Fruit fly (Drosophila melanogaster) whole organism, embryonic: ENCODE results near the gene CG8301.
A peak's percentile ranks its signal among the peaks of the same experiment; 100 is the strongest.

Experiments used
- Atf3 ChIP-seq: fragments of 200-800 bp; sonication (Bioruptor generic); optimal IDR thresholded peaks from 3 replicates; lab custom pipeline; 2016; ENCODE audit warnings: missing biosample characterization, missing genetic modification characterization
- Bteb2 ChIP-seq: fragments of 200-800 bp; sonication (Bioruptor generic); optimal IDR thresholded peaks from 2 replicates; lab custom pipeline; 2016; ENCODE audit warnings: missing biosample characterization, missing genetic modification characterization
- CG10147 ChIP-seq: fragments of 200-800 bp; sonication (Bioruptor generic); optimal IDR thresholded peaks from 2 replicates; lab custom pipeline; 2019; ENCODE audit warnings: missing biosample characterization, mild to moderate bottlenecking, missing genetic modification characterization, moderate library complexity
- CG10543 ChIP-seq: fragments of 200-800 bp; sonication (Bioruptor generic); optimal IDR thresholded peaks from 3 replicates; lab custom pipeline; 2017; ENCODE audit warnings: missing biosample characterization, mild to moderate bottlenecking, missing genetic modification characterization, moderate library complexity
- CG11398 ChIP-seq: fragments of 200-800 bp; sonication (Bioruptor generic); optimal IDR thresholded peaks from 2 replicates; lab custom pipeline; 2016; ENCODE audit warnings: missing biosample characterization, missing genetic modification characterization
- CG13287 ChIP-seq: fragments of 200-800 bp; sonication (Bioruptor generic); IDR thresholded peaks from 2 replicates; pipeline ENCODE4 v1.3.6; 2022; ENCODE audit warnings: missing biosample characterization, missing genetic modification characterization; ENCODE audit not compliant: partially characterized antibody
- CG13775 ChIP-seq: fragments of 200-800 bp; sonication (Bioruptor generic); optimal IDR thresholded peaks from 3 replicates; lab custom pipeline; 2017; ENCODE audit warnings: missing biosample characterization, mild to moderate bottlenecking, missing genetic modification characterization
- CG14710 ChIP-seq: fragments of 200-800 bp; sonication (Bioruptor generic); optimal IDR thresholded peaks from 3 replicates; lab custom pipeline; 2019; ENCODE audit warnings: missing biosample characterization, mild to moderate bottlenecking, missing genetic modification characterization, moderate library complexity
- CG1647 ChIP-seq: fragments of 200-800 bp; sonication (Bioruptor generic); optimal IDR thresholded peaks from 3 replicates; lab custom pipeline; 2016; ENCODE audit warnings: missing biosample characterization, missing genetic modification characterization
- CG16779 ChIP-seq: fragments of 200-800 bp; sonication (Bioruptor generic); IDR thresholded peaks from 2 replicates; pipeline ENCODE4 v1.3.6; 2022; ENCODE audit warnings: missing biosample characterization, missing genetic modification characterization
- CG16813 ChIP-seq: fragments of 200-800 bp; sonication (Bioruptor generic); IDR thresholded peaks from 3 replicates; pipeline ENCODE4 v1.3.6; 2022; ENCODE audit warnings: missing biosample characterization, missing genetic modification characterization; ENCODE audit not compliant: partially characterized antibody
- CG17186 ChIP-seq: fragments of 200-800 bp; sonication (Bioruptor generic); optimal IDR thresholded peaks from 3 replicates; lab custom pipeline; 2017; ENCODE audit warnings: missing biosample characterization, missing genetic modification reagents, missing genetic modification characterization
- CG17612 ChIP-seq: fragments of 200-800 bp; sonication (Bioruptor generic); IDR thresholded peaks from 2 replicates; pipeline ENCODE4 v1.3.6; 2022; ENCODE audit warnings: missing biosample characterization, missing genetic modification characterization
- CG17802 ChIP-seq: fragments of 200-800 bp; sonication (Bioruptor generic); optimal IDR thresholded peaks from 2 replicates; lab custom pipeline; 2018; ENCODE audit warnings: missing biosample characterization, mild to moderate bottlenecking, missing genetic modification characterization, moderate library complexity
- CG1832 ChIP-seq: fragments of 200-800 bp; sonication (Bioruptor generic); optimal IDR thresholded peaks from 2 replicates; lab custom pipeline; 2017; ENCODE audit warnings: missing biosample characterization, mild to moderate bottlenecking, missing genetic modification characterization, inconsistent platforms
- CG32767 ChIP-seq: fragments of 200-800 bp; sonication (Bioruptor generic); IDR thresholded peaks from 2 replicates; pipeline ENCODE4 v1.3.6; 2022; ENCODE audit warnings: missing biosample characterization, missing genetic modification characterization
- CG3281 ChIP-seq: fragments of 200-800 bp; sonication (Bioruptor generic); optimal IDR thresholded peaks from 3 replicates; lab custom pipeline; 2017; ENCODE audit warnings: missing biosample characterization, mild to moderate bottlenecking, missing genetic modification characterization
- CG3838 ChIP-seq: fragments of 200-800 bp; sonication (Bioruptor generic); optimal IDR thresholded peaks from 3 replicates; lab custom pipeline; 2016; ENCODE audit warnings: missing biosample characterization, missing genetic modification characterization
- CG4424 ChIP-seq: fragments of 200-800 bp; sonication (Bioruptor generic); optimal IDR thresholded peaks from 3 replicates; lab custom pipeline; 2016; ENCODE audit warnings: missing biosample characterization, missing genetic modification characterization
- CG6175 ChIP-seq: fragments of 200-800 bp; sonication (Bioruptor generic); IDR thresholded peaks from 3 replicates; pipeline ENCODE4 v1.3.6; 2022; ENCODE audit warnings: missing biosample characterization, missing genetic modification characterization
- Chrac-16 ChIP-seq: fragments of 200-800 bp; sonication (Bioruptor generic); optimal IDR thresholded peaks from 3 replicates; lab custom pipeline; 2016; ENCODE audit warnings: missing biosample characterization, missing genetic modification characterization
- E2f1 ChIP-seq: fragments of 200-800 bp; sonication (Bioruptor generic); IDR thresholded peaks from 2 replicates; pipeline ENCODE4 v1.3.6; 2022; ENCODE audit warnings: missing biosample characterization, missing genetic modification characterization
- Fer3 ChIP-seq: fragments of 200-800 bp; sonication (Bioruptor generic); optimal IDR thresholded peaks from 2 replicates; lab custom pipeline; 2018; ENCODE audit warnings: missing biosample characterization, mild to moderate bottlenecking, missing genetic modification characterization, moderate library complexity
- H2.0 ChIP-seq: fragments of 200-800 bp; sonication (Bioruptor generic); IDR thresholded peaks from 2 replicates; pipeline ENCODE4 v1.3.6; 2022; ENCODE audit warnings: missing biosample characterization, missing genetic modification characterization
- HmgZ ChIP-seq: fragments of 200-800 bp; sonication (Bioruptor generic); optimal IDR thresholded peaks from 2 replicates; lab custom pipeline; 2018; ENCODE audit warnings: missing biosample characterization, mild to moderate bottlenecking, missing genetic modification characterization
- Lim3 ChIP-seq: fragments of 200-800 bp; sonication (Bioruptor generic); IDR thresholded peaks from 2 replicates; pipeline ENCODE4 v1.3.6; 2022; ENCODE audit warnings: missing biosample characterization, missing genetic modification characterization
- Neu2 ChIP-seq: fragments of 200-800 bp; sonication (Bioruptor generic); optimal IDR thresholded peaks from 3 replicates; lab custom pipeline; 2016; ENCODE audit warnings: missing biosample characterization, missing genetic modification characterization, borderline replicate concordance
- Pdp1 ChIP-seq, 2 experiments: fragments of 200-800 bp; sonication (Bioruptor generic); optimal IDR thresholded peaks; 3 replicates each; lab custom pipeline; 2016; ENCODE audit warnings: missing biosample characterization in 2 of 2, missing genetic modification characterization in 2 of 2, mild to moderate bottlenecking in 1 of 2, moderate library complexity in 1 of 2
- Rfx ChIP-seq: fragments of 200-800 bp; sonication (Bioruptor generic); IDR thresholded peaks from 2 replicates; pipeline ENCODE4 v1.3.6; 2022; ENCODE audit warnings: missing biosample characterization, missing genetic modification characterization
- Side ChIP-seq: fragments of 200-800 bp; sonication (Bioruptor generic); optimal IDR thresholded peaks from 2 replicates; lab custom pipeline; 2016; ENCODE audit warnings: missing biosample characterization, missing genetic modification characterization
- al ChIP-seq: fragments of 200-800 bp; sonication (Bioruptor generic); IDR thresholded peaks from 2 replicates; pipeline ENCODE4 v1.3.6; 2022; ENCODE audit warnings: missing biosample characterization, missing genetic modification characterization
- az2 ChIP-seq: fragments of 200-800 bp; sonication (Bioruptor generic); optimal IDR thresholded peaks from 3 replicates; lab custom pipeline; 2016; ENCODE audit warnings: missing biosample characterization, missing genetic modification characterization
- bsh ChIP-seq, 2 experiments: fragments of 200-800 bp; sonication (Bioruptor generic); optimal IDR thresholded peaks; 2 replicates each; lab custom pipeline; 2017 to 2018; ENCODE audit warnings: mild to moderate bottlenecking in 2 of 2, missing biosample characterization in 2 of 2, missing genetic modification characterization in 2 of 2, moderate library complexity in 1 of 2
- dm ChIP-seq: fragments of 200-800 bp; sonication (Bioruptor generic); optimal IDR thresholded peaks from 3 replicates; lab custom pipeline; 2016; ENCODE audit warnings: missing biosample characterization, missing genetic modification characterization
- dmrt99B ChIP-seq: fragments of 200-800 bp; sonication (Bioruptor generic); optimal IDR thresholded peaks from 2 replicates; lab custom pipeline; 2018; ENCODE audit warnings: missing biosample characterization, mild to moderate bottlenecking, missing genetic modification characterization, moderate library complexity
- gcm ChIP-seq: fragments of 200-800 bp; sonication (Bioruptor generic); optimal IDR thresholded peaks from 2 replicates; lab custom pipeline; 2019; ENCODE audit warnings: missing biosample characterization, mild to moderate bottlenecking, missing genetic modification characterization, moderate library complexity
- gro ChIP-seq: fragments of 200-800 bp; sonication (Bioruptor generic); optimal IDR thresholded peaks from 2 replicates; lab custom pipeline; 2016; ENCODE audit warnings: missing biosample characterization, missing genetic modification characterization
- gsb-n ChIP-seq: fragments of 200-800 bp; sonication (Bioruptor generic); optimal IDR thresholded peaks from 3 replicates; lab custom pipeline; 2018; ENCODE audit warnings: missing biosample characterization, mild to moderate bottlenecking, missing genetic modification characterization
- gt ChIP-seq: fragments of 200-800 bp; sonication (Bioruptor generic); IDR thresholded peaks from 2 replicates; pipeline ENCODE4 v1.3.6; 2022; ENCODE audit warnings: missing biosample characterization, missing genetic modification characterization
- nerfin-1 ChIP-seq: fragments of 200-800 bp; sonication (Bioruptor generic); optimal IDR thresholded peaks from 3 replicates; lab custom pipeline; 2019; ENCODE audit warnings: missing biosample characterization, mild to moderate bottlenecking, missing genetic modification characterization, moderate library complexity
- pho ChIP-seq: fragments of 200-800 bp; sonication (Bioruptor generic); optimal IDR thresholded peaks from 2 replicates; lab custom pipeline; 2016; ENCODE audit warnings: missing biosample characterization, missing genetic modification characterization
- phol ChIP-seq: fragments of 200-800 bp; sonication (Bioruptor generic); optimal IDR thresholded peaks from 3 replicates; lab custom pipeline; 2018; ENCODE audit warnings: missing biosample characterization, mild to moderate bottlenecking, missing genetic modification characterization, moderate library complexity
- schlank ChIP-seq: fragments of 200-800 bp; sonication (Bioruptor generic); optimal IDR thresholded peaks from 2 replicates; lab custom pipeline; 2018; ENCODE audit warnings: missing biosample characterization, mild to moderate bottlenecking, missing genetic modification characterization
- slp2 ChIP-seq: fragments of 200-800 bp; sonication (Bioruptor generic); optimal IDR thresholded peaks from 2 replicates; lab custom pipeline; 2016; ENCODE audit warnings: missing biosample characterization, missing genetic modification characterization
- stc ChIP-seq: fragments of 200-800 bp; sonication (Bioruptor generic); IDR thresholded peaks from 2 replicates; pipeline ENCODE4 v1.3.6; 2022; ENCODE audit warnings: missing biosample characterization, missing genetic modification characterization
- tna ChIP-seq: fragments of 200-800 bp; sonication (Bioruptor generic); IDR thresholded peaks from 2 replicates; pipeline ENCODE4 v1.3.6; 2022; ENCODE audit warnings: missing biosample characterization, missing genetic modification characterization; ENCODE audit not compliant: partially characterized antibody
- twi ChIP-seq: fragments of 200-800 bp; optimal IDR thresholded peaks from 2 replicates; lab custom pipeline; 2019; ENCODE audit warnings: missing biosample characterization, mild to moderate bottlenecking, missing genetic modification characterization, moderate library complexity
- usp ChIP-seq: fragments of >200 bp; optimal IDR thresholded peaks from 2 replicates; lab custom pipeline; 2017; ENCODE audit warnings: missing biosample characterization, missing genetic modification characterization
- vvl ChIP-seq: fragments of 200-800 bp; sonication (Bioruptor generic); IDR thresholded peaks from 2 replicates; pipeline ENCODE4 v1.3.6; 2022; ENCODE audit warnings: missing biosample characterization, missing genetic modification characterization
- wor ChIP-seq: fragments of 200-800 bp; sonication (Bioruptor generic); IDR thresholded peaks from 2 replicates; pipeline ENCODE4 v1.3.6; 2022; ENCODE audit warnings: missing biosample characterization, missing genetic modification characterization

The CG8301 gene

DNA sequence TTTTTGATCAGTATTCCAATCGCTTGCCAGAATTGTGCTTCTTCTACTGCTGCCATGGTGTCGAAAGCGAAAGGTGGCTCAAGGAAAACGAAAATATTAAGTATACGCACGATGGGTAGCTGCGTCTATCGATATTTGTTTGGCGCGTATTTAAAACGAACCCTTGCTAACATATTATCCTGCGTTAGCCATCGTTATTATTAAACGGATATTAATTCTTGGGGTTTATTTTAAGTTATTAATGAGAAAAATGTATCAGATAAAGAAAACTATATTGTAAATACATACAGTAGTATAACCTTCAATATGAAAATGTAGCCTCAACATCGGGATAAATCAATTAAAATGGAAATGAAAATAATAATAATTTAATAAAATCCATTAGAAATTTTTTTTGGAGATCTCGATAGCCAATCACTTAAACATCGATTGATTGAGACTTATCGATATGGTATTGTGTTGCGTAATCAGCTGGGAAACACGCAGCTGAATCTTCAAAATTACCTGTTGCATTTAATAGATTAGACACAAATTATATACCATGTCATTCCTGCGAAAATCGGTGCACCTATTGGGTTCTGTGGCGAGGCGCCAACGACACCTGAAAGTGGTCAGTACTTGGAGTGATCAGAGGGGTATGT lies 25.7 kb upstream of the CG8301 start, which contains the start of the genes CG9386 and BckdhA (continued):
- TF ChIP-seq CG14710 (tag; lab: Kevin White, UChicago) (peak; percentile 66), wor (GFP tag; lab: Robert Waterston, UW) (no peak), Pdp1 (GFP tag; optimal IDR thresholded peaks at IDR 0.05; lab: Kevin White, UChicago) (peak; percentile 54 to 99), CG10147 (GFP tag; lab: Kevin White, UChicago) (peak; percentile 42), phol (tag; lab: Kevin White, UChicago) (peak; percentile 60), CG10543 (GFP tag; lab: Kevin White, UChicago) (peak; percentile 62), CG13775 (GFP tag; lab: Kevin White, UChicago) (peak; percentile 55), CG1832 (GFP tag; lab: Kevin White, UChicago) (no peak), Rfx (peak; percentile 72), CG16813 (GFP tag; lab: Robert Waterston, UW) (peak; percentile 70), CG17802 (no peak), bsh (GFP tag; optimal IDR thresholded peaks at IDR 0.05; lab: Kevin White, UChicago) (peak in 1 of 2 experiments; percentile 15), gro (GFP tag; lab: Kevin White, UChicago) (peak; percentile 45), twi (no peak), CG17612 (GFP tag; lab: Robert Waterston, UW) (no peak), schlank (tag; lab: Kevin White, UChicago) (no peak), Bteb2 (GFP tag; lab: Kevin White, UChicago) (peak; percentile 35), HmgZ (tag; lab: Kevin White, UChicago) (peak; percentile 21), nerfin-1 (tag; lab: Kevin White, UChicago) (peak; percentile 42), CG16779 (GFP tag; lab: Robert Waterston, UW) (no peak), H2.0 (GFP tag; lab: Robert Waterston, UW) (no peak), Chrac-16 (GFP tag; lab: Kevin White, UChicago) (peak; percentile 55), Side (GFP tag; lab: Kevin White, UChicago) (no peak), al (GFP tag; lab: Robert Waterston, UW) (peak; percentile 29; the same call in 1 of the 2 replicates), vvl (GFP tag; lab: Robert Waterston, UW) (peak; percentile 74), dmrt99B (tag; lab: Kevin White, UChicago) (no peak), Neu2 (GFP tag; lab: Kevin White, UChicago) (no peak), gsb-n (tag; lab: Kevin White, UChicago) (no peak), Atf3 (GFP tag; lab: Kevin White, UChicago) (no peak), stc (GFP tag; lab: Robert Waterston, UW) (no peak), Fer3 (tag; lab: Kevin White, UChicago) (peak; percentile 42), dm (peak; percentile 61), az2 (GFP tag; lab: Kevin White, UChicago) (peak; percentile 37), CG11398 (GFP tag; lab: Kevin White, UChicago) (no peak), CG6175 (GFP tag; lab: Robert Waterston, UW) (no peak), usp (GFP tag; lab: Kevin White, UChicago) (no peak), CG4424 (GFP tag; lab: Kevin White, UChicago) (peak; percentile 47), slp2 (peak; percentile 6), E2f1 (no peak), gcm (no peak), pho (peak; percentile 53), CG32767 (GFP tag; lab: Robert Waterston, UW) (0 out of 2 replicates have a peak, but pooled peaks have one; percentile 38), gt (GFP tag; lab: Robert Waterston, UW) (no peak), CG1647 (GFP tag; lab: Kevin White, UChicago) (peak; percentile 55), CG17186 (GFP tag; lab: Kevin White, UChicago) (peak; percentile 52), CG3838 (GFP tag; lab: Kevin White, UChicago) (no peak), Lim3 (no peak), CG13287 (peak; percentile 77), tna (no peak), CG3281 (GFP tag; lab: Kevin White, UChicago) (peak; percentile 44)
